Worm (Caenorhabditis elegans): Measurements from ENCODE around the gene Y116A8C.29.

The Y116A8C.29 gene

ce11 chrIV:17096168-17096567 lies 2.3 kb downstream of the Y116A8C.29 start, which contains the start of gene Y116A8C.27:
Gene Y116A8C.27 (minus strand): TSS chrIV:17096268.
- TF ChIP-seq ama-1 (optimal IDR thresholded peaks at IDR 0.05) = peak; percentile 32
- TF ChIP-seq Y105C5A.15 (GFP tag; IDR thresholded peaks at IDR 0.05) = no peak
- TF ChIP-seq unc-39 (tag; optimal IDR thresholded peaks at IDR 0.05) = no peak
- no peak for TF ChIP-seq dmd-6 (GFP tag; IDR thresholded peaks at IDR 0.05)
- TF ChIP-seq ztf-7 (tag; optimal IDR thresholded peaks at IDR 0.05) = no peak

- TF ChIP-seq madf-9 (GFP tag; conservative IDR thresholded peaks at IDR 0.05) (no peak), arid-1 (GFP tag; conservative IDR thresholded peaks at IDR 0.05) (no peak), saeg-2 (GFP tag; IDR thresholded peaks at IDR 0.05) (no peak), snpc-1.2 (GFP tag; IDR thresholded peaks at IDR 0.05) (0 out of 2 replicates have a peak, but pooled peaks have one; percentile 17), aha-1 (tag) (peak; percentile 48)
These were observed 5.3 kb downstream of the Y116A8C.29 start for ce11 chrIV:17099113-17099512.

ce11 chrIV:17100148-17100547 lies 6.3 kb downstream of the Y116A8C.29 start, which contains the start of gene bca-2:
Gene bca-2 (minus strand): TSS chrIV:17100248.
- TF ChIP-seq ztf-11 (tag; optimal IDR thresholded peaks at IDR 0.05) (no peak), ceh-82 (tag; optimal IDR thresholded peaks at IDR 0.05) (no peak), daf-8 (GFP tag; IDR thresholded peaks at IDR 0.05) (no peak), F37D6.2 (tag; optimal IDR thresholded peaks at IDR 0.05) (no peak), nhr-41 (GFP tag; IDR thresholded peaks at IDR 0.05) (no peak), daf-12 (tag; optimal IDR thresholded peaks at IDR 0.05) (no peak), dmd-6 (GFP tag; IDR thresholded peaks at IDR 0.05) (no peak), mes-2 (tag; optimal IDR thresholded peaks at IDR 0.05; ENCODE audit: poor library complexity, severe bottlenecking) (no peak), mxl-3 (GFP tag; optimal IDR thresholded peaks at IDR 0.05) (no peak), nhr-10 (tag; optimal IDR thresholded peaks at IDR 0.05) (no peak), cey-2 (tag; optimal IDR thresholded peaks at IDR 0.05; ENCODE audit: borderline replicate concordance, insufficient read depth) (no peak), unc-39 (tag; optimal IDR thresholded peaks at IDR 0.05) (no peak), dmd-8 (GFP tag; IDR thresholded peaks at IDR 0.05) (no peak), nhr-11 (tag; optimal IDR thresholded peaks at IDR 0.05) (no peak), lin-15B (tag; optimal IDR thresholded peaks at IDR 0.05) (no peak), lir-3 (tag; optimal IDR thresholded peaks at IDR 0.05) (no peak)

ce11 chrIV:17100628-17101338 lies 7.0 kb downstream of the Y116A8C.29 start:
- TF ChIP-seq F10B5.3 (tag; optimal IDR thresholded peaks at IDR 0.05) (no peak), aly-2 (tag; optimal IDR thresholded peaks at IDR 0.05) (no peak), lin-39 (tag; optimal IDR thresholded peaks at IDR 0.05) (no peak), nhr-28 (tag; optimal IDR thresholded peaks at IDR 0.05) (peak; percentile 4), pha-4 (GFP tag; IDR thresholded peaks at IDR 0.05) (no peak), pha-4 (tag; optimal IDR thresholded peaks at IDR 0.05) (no peak), duxl-1 (tag; optimal IDR thresholded peaks at IDR 0.05; ENCODE audit: poor library complexity) (no peak), lir-3 (tag; optimal IDR thresholded peaks at IDR 0.05) (no peak), dmd-9 (GFP tag; IDR thresholded peaks at IDR 0.05) (no peak), unc-62 (GFP tag; optimal IDR thresholded peaks at IDR 0.05 in 1 of 2) (no peak), unc-62 (tag; optimal IDR thresholded peaks at IDR 0.05) (no peak), ceh-20 (GFP tag; IDR thresholded peaks at IDR 0.05) (no peak), hif-1 (tag; optimal IDR thresholded peaks at IDR 0.05) (peak in 1 of 2 experiments; percentile 70), F49E8.2 (tag; optimal IDR thresholded peaks at IDR 0.05; ENCODE audit: borderline replicate concordance) (no peak), nhr-25 (tag; optimal IDR thresholded peaks at IDR 0.05; ENCODE audit: borderline replicate concordance, insufficient read depth) (no peak), unc-39 (tag; optimal IDR thresholded peaks at IDR 0.05) (no peak), ceh-62 (tag; optimal IDR thresholded peaks at IDR 0.05) (no peak), T26A8.4 (GFP tag; IDR thresholded peaks at IDR 0.05) (no peak), ceh-32 (tag; optimal IDR thresholded peaks at IDR 0.05; ENCODE audit: poor library complexity) (no peak), snpc-4 (tag; optimal IDR thresholded peaks at IDR 0.05) (no peak), egl-43 (GFP tag; IDR thresholded peaks at IDR 0.05) (no peak), lim-7 (GFP tag; IDR thresholded peaks at IDR 0.05) (no peak), aha-1 (tag) (peak; percentile 88), zip-2 (tag; optimal IDR thresholded peaks at IDR 0.05) (no peak), cey-2 (tag; optimal IDR thresholded peaks at IDR 0.05; ENCODE audit: borderline replicate concordance, insufficient read depth) (no peak)

All from whole organism, L4 larva.